Worm (Caenorhabditis elegans) whole organism, L3 larva: ENCODE data around the gene R08C7.8.

Experiments used
- R02D3.7 ChIP-seq: fragments of 150-350 bp; optimal IDR thresholded peaks from 2 replicates; lab custom pipeline; 2014; ENCODE audit warnings: missing biosample characterization, missing genetic modification characterization
- ZK546.5 ChIP-seq: sonication (generic microtip); optimal IDR thresholded peaks from 2 replicates; lab custom pipeline; 2017; ENCODE audit warnings: missing biosample characterization, missing genetic modification characterization
- ama-1 ChIP-seq: fragments of 150-350 bp; optimal IDR thresholded peaks from 2 replicates; lab custom pipeline; 2018
- ceh-28 ChIP-seq: fragments of 150-350 bp; optimal IDR thresholded peaks from 2 replicates; lab custom pipeline; 2014; ENCODE audit warnings: missing biosample characterization, missing genetic modification reagents, missing genetic modification characterization
- daf-12 ChIP-seq: fragments of 150-350 bp; optimal IDR thresholded peaks from 2 replicates; lab custom pipeline; 2014; ENCODE audit warnings: missing biosample characterization, missing genetic modification reagents, missing genetic modification characterization
- egl-5 ChIP-seq: fragments of 150-350 bp; optimal IDR thresholded peaks from 2 replicates; lab custom pipeline; 2017; ENCODE audit warnings: missing biosample characterization, missing genetic modification reagents, missing genetic modification characterization, inconsistent platforms
- elt-1 ChIP-seq: fragments of 150-350 bp; optimal IDR thresholded peaks from 2 replicates; lab custom pipeline; 2014; ENCODE audit warnings: missing biosample characterization, missing genetic modification characterization
- elt-2 ChIP-seq: sonication (generic microtip); optimal IDR thresholded peaks from 2 replicates; lab custom pipeline; 2016; ENCODE audit warnings: missing genetic modification reagents, mild to moderate bottlenecking, missing genetic modification characterization, missing compliant biosample characterization
- elt-3 ChIP-seq, 3 experiments: fragments of 150-350 bp in 1 of 3; sonication (generic microtip) in 2 of 3; optimal IDR thresholded peaks; 2 replicates in 2 of 3; 4 replicates in 1 of 3; lab custom pipeline; 2014 to 2017; ENCODE audit warnings: missing biosample characterization in 3 of 3, missing genetic modification characterization in 3 of 3
- eor-1 ChIP-seq, 2 experiments: fragments of 150-350 bp; optimal IDR thresholded peaks; 2 replicates each; lab custom pipeline; 2014 to 2018; ENCODE audit warnings: missing biosample characterization in 2 of 2, missing genetic modification characterization in 2 of 2
- fkh-10 ChIP-seq: sonication (generic microtip); optimal IDR thresholded peaks from 2 replicates; lab custom pipeline; 2017; ENCODE audit warnings: missing biosample characterization, missing genetic modification reagents, missing genetic modification characterization
- fkh-2 ChIP-seq: fragments of 150-350 bp; optimal IDR thresholded peaks from 2 replicates; lab custom pipeline; 2014; ENCODE audit warnings: missing biosample characterization, missing genetic modification reagents, missing genetic modification characterization
- fos-1 ChIP-seq: fragments of 150-350 bp; optimal IDR thresholded peaks from 2 replicates; lab custom pipeline; 2014; ENCODE audit warnings: missing biosample characterization, missing genetic modification characterization
- hmg-11 ChIP-seq: sonication (generic microtip); optimal IDR thresholded peaks from 2 replicates; lab custom pipeline; 2016; ENCODE audit warnings: missing genetic modification characterization, missing compliant biosample characterization
- jun-1 ChIP-seq: fragments of 150-350 bp; optimal IDR thresholded peaks from 2 replicates; lab custom pipeline; 2014; ENCODE audit warnings: missing biosample characterization, missing genetic modification reagents, missing genetic modification characterization
- lin-15B ChIP-seq: fragments of 150-350 bp; optimal IDR thresholded peaks from 2 replicates; lab custom pipeline; 2014; ENCODE audit warnings: missing biosample characterization, missing genetic modification characterization
- lin-39 ChIP-seq: fragments of 150-350 bp; optimal IDR thresholded peaks from 2 replicates; lab custom pipeline; 2018; ENCODE audit warnings: missing biosample characterization, missing genetic modification reagents, missing genetic modification characterization
- lsy-12 ChIP-seq: sonication (generic microtip); optimal IDR thresholded peaks from 2 replicates; lab custom pipeline; 2016; ENCODE audit warnings: mild to moderate bottlenecking, missing genetic modification characterization, missing compliant biosample characterization
- mdl-1 ChIP-seq: fragments of 150-350 bp; optimal IDR thresholded peaks from 2 replicates; lab custom pipeline; 2014; ENCODE audit warnings: missing biosample characterization, missing genetic modification characterization
- nfya-1 ChIP-seq: sonication (generic microtip); optimal IDR thresholded peaks from 2 replicates; lab custom pipeline; 2017; ENCODE audit warnings: missing genetic modification characterization, mild to moderate bottlenecking, missing compliant biosample characterization, antibody characterized with exemption, moderate library complexity; ENCODE audit not compliant: insufficient read depth
- nhr-12 ChIP-seq: fragments of 150-350 bp; optimal IDR thresholded peaks from 2 replicates; lab custom pipeline; 2014; ENCODE audit warnings: missing biosample characterization, missing genetic modification characterization
- nhr-23 ChIP-seq: fragments of 150-350 bp; optimal IDR thresholded peaks from 2 replicates; lab custom pipeline; 2014; ENCODE audit warnings: missing biosample characterization, missing genetic modification reagents, missing genetic modification characterization
- nhr-237 ChIP-seq: fragments of 150-350 bp; optimal IDR thresholded peaks from 2 replicates; lab custom pipeline; 2014; ENCODE audit warnings: missing biosample characterization, missing genetic modification characterization
- nhr-43 ChIP-seq: sonication (generic microtip); optimal IDR thresholded peaks from 2 replicates; lab custom pipeline; 2016; ENCODE audit warnings: mild to moderate bottlenecking, missing genetic modification characterization, missing compliant biosample characterization; ENCODE audit not compliant: poor library complexity, severe bottlenecking
- nhr-76 ChIP-seq: fragments of 150-350 bp; sonication (generic microtip); optimal IDR thresholded peaks from 5 replicates; lab custom pipeline; 2014; ENCODE audit warnings: missing biosample characterization, missing genetic modification characterization
- nhr-77 ChIP-seq: fragments of 150-350 bp; optimal IDR thresholded peaks from 2 replicates; lab custom pipeline; 2014; ENCODE audit warnings: missing biosample characterization, missing genetic modification characterization
- pha-4 ChIP-seq: fragments of 150-350 bp; optimal IDR thresholded peaks from 2 replicates; lab custom pipeline; 2014; ENCODE audit warnings: missing biosample characterization, missing genetic modification reagents, missing genetic modification characterization
- pqm-1 ChIP-seq: fragments of 150-350 bp; optimal IDR thresholded peaks from 2 replicates; lab custom pipeline; 2017; ENCODE audit warnings: missing biosample characterization, missing genetic modification characterization, inconsistent platforms
- skn-1 ChIP-seq: fragments of 150-350 bp; optimal IDR thresholded peaks from 2 replicates; lab custom pipeline; 2014; ENCODE audit warnings: missing biosample characterization, missing genetic modification characterization
- snpc-4 ChIP-seq: fragments of 150-350 bp; optimal IDR thresholded peaks from 2 replicates; lab custom pipeline; 2014; ENCODE audit warnings: missing biosample characterization, missing genetic modification characterization
- tbx-2 ChIP-seq: sonication (generic microtip); optimal IDR thresholded peaks from 2 replicates; lab custom pipeline; 2016; ENCODE audit warnings: mild to moderate bottlenecking, missing genetic modification characterization, missing compliant biosample characterization
- unc-39 ChIP-seq: sonication (generic microtip); optimal IDR thresholded peaks from 4 replicates; lab custom pipeline; 2017; ENCODE audit warnings: missing biosample characterization, missing genetic modification characterization
- ztf-11 ChIP-seq: fragments of 150-350 bp; optimal IDR thresholded peaks from 2 replicates; lab custom pipeline; 2014; ENCODE audit warnings: missing biosample characterization, missing genetic modification characterization
- ztf-4 ChIP-seq: fragments of 150-350 bp; optimal IDR thresholded peaks from 2 replicates; lab custom pipeline; 2014; ENCODE audit warnings: missing biosample characterization, missing genetic modification characterization

R08C7.8 gene

ce11 chrIV:4454330-4455173 lies 20.2 kb upstream of the R08C7.8 start, which contains the start of gene R08C7.11 (continued):
- TF ChIP-seq lsy-12, result no peak
- TF ChIP-seq nfya-1 (tag; lab: Kevin White, UChicago), result peak; percentile 33
- no peak for TF ChIP-seq fos-1 (tag; lab: Kevin White, UChicago)

- TF ChIP-seq nhr-23 (tag; lab: Kevin White, UChicago) (peak; percentile 6), ceh-28 (no peak), daf-12 (tag; lab: Kevin White, UChicago) (no peak), elt-3 (tag; optimal IDR thresholded peaks at IDR 0.05; lab: Kevin White, UChicago) (no peak), hmg-11 (no peak), pqm-1 (no peak), pha-4 (tag; lab: Kevin White, UChicago) (no peak)
Measured at ce11 chrIV:4451576-4451975, 17.2 kb upstream of the R08C7.8 start, which contains the start of gene R08C7.1. Gene R08C7.1, plus strand, starts transcription at chrIV:4451876.

- no peak for TF ChIP-seq ZK546.5
- peak; percentile 5 for TF ChIP-seq nhr-23 (tag; lab: Kevin White, UChicago)
- TF ChIP-seq nhr-43, result peak; percentile 57
- TF ChIP-seq pqm-1, result peak; percentile 88
- peak; percentile 13 for TF ChIP-seq ama-1 (lab: Kevin White, UChicago)
- TF ChIP-seq elt-2 (tag; lab: Kevin White, UChicago), result peak; percentile 86
- TF ChIP-seq nhr-76 (tag; lab: Kevin White, UChicago), result no peak
- peak; percentile 38 for TF ChIP-seq pha-4 (tag; lab: Kevin White, UChicago)
- TF ChIP-seq, all 47 proteins: peak for 6
Measured at ce11 chrIV:4449843-4450242, 15.5 kb upstream of the R08C7.8 start.

- TF ChIP-seq R02D3.7, result no peak
- TF ChIP-seq unc-39 (tag; lab: Kevin White, UChicago), result no peak
- TF ChIP-seq jun-1, result no peak
- TF ChIP-seq lin-39 (tag; lab: Kevin White, UChicago), result no peak
- TF ChIP-seq nhr-12 (tag; lab: Kevin White, UChicago), result no peak
- TF ChIP-seq ztf-11 (tag; lab: Kevin White, UChicago), result no peak
- no peak for TF ChIP-seq eor-1 (tag; optimal IDR thresholded peaks at IDR 0.05; lab: Kevin White, UChicago)
- TF ChIP-seq elt-1 (tag; lab: Kevin White, UChicago), result no peak
- TF ChIP-seq mdl-1 (tag; lab: Kevin White, UChicago), result no peak
- no peak for TF ChIP-seq nhr-237 (tag; lab: Kevin White, UChicago)
- TF ChIP-seq nhr-76 (tag; lab: Kevin White, UChicago), result no peak
- no peak for TF ChIP-seq pha-4 (tag; lab: Kevin White, UChicago)
Measured at ce11 chrIV:4449439-4449838, 15.1 kb upstream of the R08C7.8 start, which contains the start of gene R08C7.12. Gene R08C7.12, plus strand, starts transcription at chrIV:4449739.

ce11 chrIV:4448343-4448742 lies 14.0 kb upstream of the R08C7.8 start:
- no peak for TF ChIP-seq snpc-4 (tag; lab: Kevin White, UChicago)
- peak; percentile 8 for TF ChIP-seq pha-4 (tag; lab: Kevin White, UChicago)

- TF ChIP-seq ama-1 (lab: Kevin White, UChicago), result no peak
- TF ChIP-seq lin-39 (tag; lab: Kevin White, UChicago), result no peak
- TF ChIP-seq unc-39 (tag; lab: Kevin White, UChicago), result no peak
- TF ChIP-seq tbx-2 (tag; lab: Kevin White, UChicago), result no peak
- TF ChIP-seq snpc-4 (tag; lab: Kevin White, UChicago), result no peak
- no peak for TF ChIP-seq hmg-11
- TF ChIP-seq nhr-12 (tag; lab: Kevin White, UChicago), result no peak
- no peak for TF ChIP-seq lsy-12
- no peak for TF ChIP-seq ztf-4 (tag; lab: Kevin White, UChicago)
- no peak for TF ChIP-seq lin-15B (tag; lab: Kevin White, UChicago)
- TF ChIP-seq fkh-10 (GFP tag; lab: Kevin White, UChicago), result no peak
- no peak for TF ChIP-seq elt-3 (tag; optimal IDR thresholded peaks at IDR 0.05; lab: Kevin White, UChicago)
- TF ChIP-seq nhr-77 (tag; lab: Kevin White, UChicago), result no peak
- no peak for TF ChIP-seq jun-1
- no peak for TF ChIP-seq fkh-2
- TF ChIP-seq nfya-1 (tag; lab: Kevin White, UChicago), result no peak
- no peak for TF ChIP-seq nhr-237 (tag; lab: Kevin White, UChicago)
- TF ChIP-seq ZK546.5, result no peak
- TF ChIP-seq egl-5 (tag; lab: Kevin White, UChicago), result no peak
- TF ChIP-seq skn-1, result no peak
Measured at ce11 chrIV:4447367-4447766, 13.0 kb upstream of the R08C7.8 start.
